Worm (Caenorhabditis elegans) whole organism, L1 larva: ENCODE results near the gene F35B12.9.

Experiments used
- C04F5.9 ChIP-seq: sonication (generic microtip); optimal IDR thresholded peaks from 2 replicates; lab custom pipeline; 2016; ENCODE audit warnings: missing genetic modification characterization, missing compliant biosample characterization
- C16A3.4 ChIP-seq: fragments of 150-350 bp; optimal IDR thresholded peaks from 2 replicates; lab custom pipeline; 2014; ENCODE audit warnings: missing biosample characterization, missing genetic modification characterization
- F16B12.6 ChIP-seq: fragments of 150-350 bp; optimal IDR thresholded peaks from 2 replicates; lab custom pipeline; 2014; ENCODE audit warnings: missing biosample characterization, missing genetic modification characterization
- Y116A8C.19 ChIP-seq: sonication (generic microtip); optimal IDR thresholded peaks from 2 replicates; lab custom pipeline; 2016; ENCODE audit warnings: missing compliant biosample characterization, missing genetic modification characterization, borderline replicate concordance
- aha-1 ChIP-seq: fragments of 150-350 bp; optimal IDR thresholded peaks from 2 replicates; lab custom pipeline; 2014; ENCODE audit warnings: missing biosample characterization, missing genetic modification characterization
- alr-1 ChIP-seq: fragments of 200-800 bp; sonication (Bioruptor generic); optimal IDR thresholded peaks from 2 replicates; lab custom pipeline; 2018; ENCODE audit warnings: borderline replicate concordance, mild to moderate bottlenecking, missing genetic modification characterization, missing compliant biosample characterization
- aly-2 ChIP-seq: fragments of 150-350 bp; optimal IDR thresholded peaks from 2 replicates; lab custom pipeline; 2014; ENCODE audit warnings: missing biosample characterization, missing genetic modification characterization
- ceh-82 ChIP-seq, 3 experiments: fragments of 150-350 bp in 1 of 3; sonication (generic microtip) in 2 of 3; optimal IDR thresholded peaks; 2 replicates each; lab custom pipeline; 2014 to 2017; ENCODE audit warnings: missing biosample characterization in 3 of 3, missing genetic modification characterization in 3 of 3
- ceh-88 ChIP-seq: fragments of 200-800 bp; sonication (Bioruptor generic); IDR thresholded peaks from 2 replicates; pipeline ENCODE4 v1.3.6; 2022; ENCODE audit warnings: missing genetic modification characterization, missing compliant biosample characterization
- ces-1 ChIP-seq: fragments of 150-350 bp; optimal IDR thresholded peaks from 2 replicates; lab custom pipeline; 2014; ENCODE audit warnings: missing biosample characterization, missing genetic modification reagents, missing genetic modification characterization
- dpl-1 ChIP-seq, 3 experiments: fragments of 150-350 bp in 2 of 3; sonication (generic microtip) in 1 of 3; optimal IDR thresholded peaks; 2 replicates each; lab custom pipeline; 2014 to 2017; ENCODE audit warnings: missing biosample characterization in 3 of 3, missing genetic modification characterization in 3 of 3, missing genetic modification reagents in 3 of 3
- efl-1 ChIP-seq, 4 experiments: fragments of 150-350 bp; optimal IDR thresholded peaks in 3 of 4; peaks in 1 of 4; 1 replicate in 1 of 4; 2 replicates in 3 of 4; lab custom pipeline; 2014; ENCODE audit warnings: missing biosample characterization in 2 of 4, missing genetic modification characterization in 2 of 4, missing genetic modification reagents in 2 of 4
- efl-3 ChIP-seq: fragments of 200-800 bp; sonication (Bioruptor generic); optimal IDR thresholded peaks from 2 replicates; lab custom pipeline; 2018; ENCODE audit warnings: mild to moderate bottlenecking, missing genetic modification characterization, missing compliant biosample characterization
- egl-13 ChIP-seq: sonication (generic microtip); optimal IDR thresholded peaks from 2 replicates; lab custom pipeline; 2016; ENCODE audit warnings: missing genotype, missing genetic modification reagents, missing genetic modification characterization, missing compliant biosample characterization
- elt-2 ChIP-seq: sonication (generic microtip); optimal IDR thresholded peaks from 2 replicates; lab custom pipeline; 2016; ENCODE audit warnings: missing genetic modification characterization, mild to moderate bottlenecking, inconsistent platforms, missing compliant biosample characterization, missing genetic modification reagents
- elt-3 ChIP-seq, 6 experiments: fragments of 150-350 bp in 1 of 6; sonication (generic microtip); optimal IDR thresholded peaks; 2 replicates each; lab custom pipeline; 2017 to 2018; ENCODE audit warnings: missing biosample characterization in 6 of 6, missing genetic modification characterization in 6 of 6, inconsistent platforms in 1 of 6
- ets-5 ChIP-seq: fragments of 200-800 bp; sonication (Bioruptor generic); IDR thresholded peaks from 2 replicates; pipeline ENCODE4 v1.3.6; 2022; ENCODE audit warnings: missing genetic modification characterization, missing compliant biosample characterization
- fkh-4 ChIP-seq: sonication (generic microtip); optimal IDR thresholded peaks from 2 replicates; lab custom pipeline; 2016; ENCODE audit warnings: missing compliant biosample characterization, missing genetic modification characterization, borderline replicate concordance
- fkh-8 ChIP-seq: sonication (generic microtip); optimal IDR thresholded peaks from 2 replicates; lab custom pipeline; 2016; ENCODE audit warnings: mild to moderate bottlenecking, missing genetic modification characterization, missing compliant biosample characterization
- fos-1 ChIP-seq: fragments of 150-350 bp; optimal IDR thresholded peaks from 2 replicates; lab custom pipeline; 2014; ENCODE audit warnings: missing biosample characterization, missing genetic modification characterization
- hlh-17 ChIP-seq: fragments of 200-800 bp; sonication (Bioruptor generic); optimal IDR thresholded peaks from 2 replicates; lab custom pipeline; 2018; ENCODE audit warnings: missing genetic modification characterization, mild to moderate bottlenecking, missing compliant biosample characterization, moderate library complexity, borderline replicate concordance
- irx-1 ChIP-seq: sonication (generic microtip); optimal IDR thresholded peaks from 2 replicates; lab custom pipeline; 2016; ENCODE audit warnings: missing genetic modification characterization, missing compliant biosample characterization
- lin-13 ChIP-seq: fragments of 150-350 bp; optimal IDR thresholded peaks from 2 replicates; lab custom pipeline; 2014; ENCODE audit warnings: missing biosample characterization, missing genetic modification reagents, missing genetic modification characterization
- lin-14 ChIP-seq: fragments of 200-800 bp; sonication (Bioruptor generic); optimal IDR thresholded peaks from 2 replicates; lab custom pipeline; 2018; ENCODE audit warnings: mild to moderate bottlenecking, missing genetic modification characterization, moderate library complexity, missing compliant biosample characterization
- lin-15B ChIP-seq: fragments of 150-350 bp; sonication (generic microtip); optimal IDR thresholded peaks from 3 replicates; lab custom pipeline; 2014; ENCODE audit warnings: missing biosample characterization, missing genetic modification characterization
- lin-35 ChIP-seq, 2 experiments: fragments of 150-350 bp; optimal IDR thresholded peaks; 2 replicates each; lab custom pipeline; 2014; ENCODE audit warnings: missing biosample characterization in 2 of 2, missing genetic modification characterization in 2 of 2, missing genetic modification reagents in 2 of 2
- lir-3 ChIP-seq: sonication (generic microtip); optimal IDR thresholded peaks from 2 replicates; lab custom pipeline; 2016; ENCODE audit warnings: mild to moderate bottlenecking, missing genetic modification characterization, moderate library complexity, missing compliant biosample characterization; ENCODE audit not compliant: poor library complexity
- lsy-2 ChIP-seq, 2 experiments: fragments of 150-350 bp; optimal IDR thresholded peaks; 2 replicates each; lab custom pipeline; 2014; ENCODE audit warnings: missing biosample characterization in 2 of 2, missing genetic modification characterization in 2 of 2
- mdl-1 ChIP-seq, 2 experiments: fragments of 150-350 bp; optimal IDR thresholded peaks; 2 replicates each; lab custom pipeline; 2014 to 2017; ENCODE audit warnings: missing biosample characterization in 2 of 2, missing genetic modification characterization in 2 of 2, inconsistent platforms in 1 of 2
- mef-2 ChIP-seq: fragments of 150-350 bp; optimal IDR thresholded peaks from 2 replicates; lab custom pipeline; 2014; ENCODE audit warnings: missing biosample characterization, missing genetic modification characterization
- nhr-11 ChIP-seq: fragments of 150-350 bp; optimal IDR thresholded peaks from 2 replicates; lab custom pipeline; 2014; ENCODE audit warnings: missing biosample characterization, missing genetic modification characterization
- nhr-12 ChIP-seq: sonication (generic microtip); optimal IDR thresholded peaks from 2 replicates; lab custom pipeline; 2017; ENCODE audit warnings: missing biosample characterization, missing genetic modification characterization
- nhr-20 ChIP-seq: sonication (generic microtip); optimal IDR thresholded peaks from 2 replicates; lab custom pipeline; 2016; ENCODE audit warnings: mild to moderate bottlenecking, missing genetic modification characterization, missing compliant biosample characterization
- nhr-237 ChIP-seq: fragments of 150-350 bp; optimal IDR thresholded peaks from 2 replicates; lab custom pipeline; 2014; ENCODE audit warnings: missing biosample characterization, missing genetic modification characterization
- nhr-47 ChIP-seq: sonication (generic microtip); optimal IDR thresholded peaks from 2 replicates; lab custom pipeline; 2016; ENCODE audit warnings: mild to moderate bottlenecking, missing genetic modification characterization, moderate library complexity, missing compliant biosample characterization
- nhr-76 ChIP-seq: sonication (generic microtip); optimal IDR thresholded peaks from 2 replicates; lab custom pipeline; 2017; ENCODE audit warnings: missing biosample characterization, missing genetic modification characterization
- nhr-85 ChIP-seq: sonication (generic microtip); peaks from one replicate; lab custom pipeline; 2016; ENCODE audit warnings: missing genetic modification characterization, inconsistent platforms, missing compliant biosample characterization
- nhr-90 ChIP-seq: sonication (generic microtip); optimal IDR thresholded peaks from 2 replicates; lab custom pipeline; 2016; ENCODE audit warnings: mild to moderate bottlenecking, missing genetic modification characterization, missing compliant biosample characterization; ENCODE audit not compliant: poor library complexity
- pqm-1 ChIP-seq: sonication (generic microtip); optimal IDR thresholded peaks from 3 replicates; lab custom pipeline; 2017; ENCODE audit warnings: missing biosample characterization, missing genetic modification characterization
- snpc-4 ChIP-seq: fragments of 150-350 bp; optimal IDR thresholded peaks from 2 replicates; lab custom pipeline; 2014; ENCODE audit warnings: missing biosample characterization, missing genetic modification characterization
- sptf-1 ChIP-seq: fragments of 150-350 bp; optimal IDR thresholded peaks from 2 replicates; lab custom pipeline; 2014; ENCODE audit warnings: missing biosample characterization, missing genetic modification characterization
- swsn-7 ChIP-seq: sonication (generic microtip); optimal IDR thresholded peaks from 2 replicates; lab custom pipeline; 2016; ENCODE audit warnings: missing genetic modification characterization, missing compliant biosample characterization
- tbx-2 ChIP-seq: sonication (generic microtip); optimal IDR thresholded peaks from 2 replicates; lab custom pipeline; 2016; ENCODE audit warnings: missing genetic modification characterization, missing compliant biosample characterization
- tlp-1 ChIP-seq: fragments of 150-350 bp; optimal IDR thresholded peaks from 2 replicates; lab custom pipeline; 2014; ENCODE audit warnings: missing biosample characterization, missing genetic modification characterization
- unc-30 ChIP-seq: sonication (generic microtip); optimal IDR thresholded peaks from 2 replicates; lab custom pipeline; 2017; ENCODE audit warnings: missing biosample characterization, missing genetic modification characterization
- unc-62 ChIP-seq: fragments of 150-350 bp; optimal IDR thresholded peaks from 2 replicates; lab custom pipeline; 2014; ENCODE audit warnings: missing biosample characterization, missing genetic modification reagents, missing genetic modification characterization
- unc-98 ChIP-seq: fragments of 200-800 bp; sonication (Bioruptor generic); IDR thresholded peaks from 2 replicates; pipeline ENCODE4 v1.3.6; 2022; ENCODE audit warnings: missing genetic modification characterization, missing compliant biosample characterization
- vab-15 ChIP-seq: sonication (generic microtip); optimal IDR thresholded peaks from 2 replicates; lab custom pipeline; 2017; ENCODE audit warnings: missing genotype, mild to moderate bottlenecking, missing genetic modification characterization, missing compliant biosample characterization
- xbp-1 ChIP-seq: sonication (generic microtip); optimal IDR thresholded peaks from 2 replicates; lab custom pipeline; 2016; ENCODE audit warnings: missing genetic modification characterization, missing compliant biosample characterization
- zag-1 ChIP-seq: fragments of 150-350 bp; optimal IDR thresholded peaks from 2 replicates; lab custom pipeline; 2014; ENCODE audit warnings: missing biosample characterization, missing genetic modification characterization

Gene F35B12.9

DNA sequence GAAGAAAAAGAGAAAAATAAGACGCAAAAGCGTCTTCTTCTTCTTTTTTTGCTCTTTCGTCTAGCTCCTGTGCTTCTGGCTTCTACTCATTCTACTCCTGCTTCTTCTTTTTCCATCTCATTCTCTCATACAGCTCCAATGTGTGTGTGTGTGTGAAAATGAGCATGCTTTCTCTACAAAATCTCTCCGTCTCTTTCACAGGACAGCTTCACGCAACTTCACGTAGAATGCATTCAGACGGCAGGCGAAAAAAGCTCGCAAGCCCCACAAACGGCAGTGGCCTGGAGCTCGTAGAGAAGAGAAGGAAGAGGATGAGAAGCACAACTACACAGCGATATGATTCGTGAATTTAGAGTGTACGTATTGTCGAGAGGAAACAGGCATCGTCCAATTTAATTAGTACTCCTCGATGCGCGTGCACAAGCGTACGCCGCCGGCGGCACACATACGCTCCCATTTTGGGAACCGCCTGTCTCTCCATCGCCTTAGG is 40.4 kb downstream of the F35B12.9 start (continued):
- TF ChIP-seq swsn-7 (tag; lab: Kevin White, UChicago) (peak; percentile 58), lin-15B (no peak), mef-2 (tag; lab: Kevin White, UChicago) (peak; percentile 32), pqm-1 (tag; lab: Kevin White, UChicago) (no peak), nhr-12 (tag; lab: Kevin White, UChicago) (no peak), mdl-1 (tag; optimal IDR thresholded peaks at IDR 0.05; lab: Kevin White, UChicago) (no peak)

DNA sequence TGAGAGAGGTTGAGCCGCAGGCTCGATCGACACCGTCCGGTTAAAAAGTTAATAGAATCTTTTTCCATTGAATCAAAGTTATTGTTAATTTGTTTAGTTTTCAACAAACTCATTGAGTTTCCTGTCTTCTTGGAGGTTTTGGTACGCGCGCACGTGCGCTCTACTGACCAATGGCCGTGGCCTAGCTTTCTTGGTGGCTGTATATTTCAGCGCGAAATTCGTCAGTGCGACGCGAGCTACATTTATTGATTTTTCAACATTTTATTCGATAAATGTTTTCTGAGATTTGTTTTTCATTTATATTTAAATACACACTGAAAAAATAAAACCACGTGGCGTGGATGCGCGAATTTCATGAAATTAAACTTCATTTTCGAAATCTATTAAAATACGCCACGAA is 43.2 kb downstream of the F35B12.9 start, which contains the start of gene bir-1:
TSS of gene bir-1 (plus strand) at position 312 of the 400 bp plus-strand sequence.
- peak; percentile 72 to 87 (median 79) for TF ChIP-seq dpl-1 (GFP tag; optimal IDR thresholded peaks at IDR 0.05; lab: Kevin White, UChicago)
- TF ChIP-seq C04F5.9 (tag; lab: Kevin White, UChicago): no peak
- no peak for TF ChIP-seq elt-2 (tag; lab: Kevin White, UChicago)
- TF ChIP-seq alr-1 (tag; lab: Kevin White, UChicago): no peak
- TF ChIP-seq efl-3: no peak
- peak; percentile 81 for TF ChIP-seq lin-15B
- no peak for TF ChIP-seq Y116A8C.19 (tag; lab: Kevin White, UChicago)
- no peak for TF ChIP-seq nhr-237
- peak; percentile 79 to 85 for TF ChIP-seq efl-1 (optimal IDR thresholded peaks at IDR 0.05; lab: Kevin White, UChicago)
- TF ChIP-seq efl-1 (GFP tag; optimal IDR thresholded peaks at IDR 0.05 in 1 of 2; lab: Kevin White, UChicago): peak; percentile 82 to 96
- no peak for TF ChIP-seq sptf-1 (tag; lab: Kevin White, UChicago)
- no peak for TF ChIP-seq ets-5 (GFP tag; lab: Robert Waterston, UW)
- TF ChIP-seq aha-1 (tag; lab: Kevin White, UChicago): no peak
- TF ChIP-seq C16A3.4 (tag; lab: Kevin White, UChicago): peak; percentile 72
- TF ChIP-seq pqm-1 (tag; lab: Kevin White, UChicago): no peak
- no peak for TF ChIP-seq mef-2 (tag; lab: Kevin White, UChicago)
- peak; percentile 68 for TF ChIP-seq tbx-2 (tag; lab: Kevin White, UChicago)
- TF ChIP-seq nhr-20 (tag; lab: Kevin White, UChicago): peak; percentile 49
- no peak for TF ChIP-seq nhr-76 (tag; lab: Kevin White, UChicago)
- no peak for TF ChIP-seq aly-2 (tag; lab: Kevin White, UChicago)
- peak; percentile 25 for TF ChIP-seq fos-1
- no peak for TF ChIP-seq unc-62 (GFP tag; lab: Kevin White, UChicago)
- TF ChIP-seq lin-14: peak; percentile 79
- peak; percentile 50 for TF ChIP-seq snpc-4 (tag; lab: Kevin White, UChicago)
- peak; percentile 29 for TF ChIP-seq egl-13 (tag; lab: Kevin White, UChicago)
- TF ChIP-seq lin-13: peak; percentile 2
- TF ChIP-seq zag-1: no peak
- peak; percentile 52 for TF ChIP-seq irx-1
- TF ChIP-seq unc-98 (GFP tag; lab: Robert Waterston, UW): no peak
- no peak for TF ChIP-seq vab-15
- TF ChIP-seq F16B12.6: no peak
- peak; percentile 24 for TF ChIP-seq fkh-4 (tag; lab: Kevin White, UChicago)
- TF ChIP-seq nhr-85 (tag; lab: Kevin White, UChicago): peak; percentile 62
- TF ChIP-seq fkh-8: peak; percentile 59
- no peak for TF ChIP-seq ces-1 (GFP tag; lab: Kevin White, UChicago)
- peak; percentile 67 for TF ChIP-seq xbp-1
- no peak for TF ChIP-seq nhr-11 (tag; lab: Kevin White, UChicago)
- no peak for TF ChIP-seq unc-30 (tag; lab: Kevin White, UChicago)
- no peak for TF ChIP-seq hlh-17 (GFP tag; lab: Kevin White, UChicago)
- peak in 1 of 2 experiments; percentile 84 for TF ChIP-seq mdl-1 (tag; optimal IDR thresholded peaks at IDR 0.05; lab: Kevin White, UChicago)
- TF ChIP-seq ceh-82 (tag; optimal IDR thresholded peaks at IDR 0.05; lab: Kevin White, UChicago): peak in 1 of 3 experiments; percentile 76
- peak; percentile 80 for TF ChIP-seq lir-3 (tag; lab: Kevin White, UChicago)
- no peak for TF ChIP-seq tlp-1 (tag; lab: Kevin White, UChicago)
- peak; percentile 76 to 89 for TF ChIP-seq lin-35 (GFP tag; optimal IDR thresholded peaks at IDR 0.05; lab: Kevin White, UChicago)
- peak; percentile 68 for TF ChIP-seq nhr-47
- peak; percentile 52 to 80 for TF ChIP-seq lsy-2 (tag; optimal IDR thresholded peaks at IDR 0.05; lab: Kevin White, UChicago)
- TF ChIP-seq elt-3 (tag; optimal IDR thresholded peaks at IDR 0.05; lab: Kevin White, UChicago): peak in 1 of 6 experiments; percentile 4
- peak; percentile 49 for TF ChIP-seq nhr-90 (tag; lab: Kevin White, UChicago)
- TF ChIP-seq ceh-88 (GFP tag; lab: Robert Waterston, UW): no peak
